Worm (Caenorhabditis elegans) whole organism, L1 larva: ENCODE data around the gene C48D5.3.

ENCODE experiments used
- Y116A8C.19 ChIP-seq: sonication (generic microtip); optimal IDR thresholded peaks from 2 replicates; lab custom pipeline; 2016; ENCODE audit warnings: missing compliant biosample characterization, missing genetic modification characterization, borderline replicate concordance
- aha-1 ChIP-seq: fragments of 150-350 bp; optimal IDR thresholded peaks from 2 replicates; lab custom pipeline; 2014; ENCODE audit warnings: missing biosample characterization, missing genetic modification characterization
- alr-1 ChIP-seq: fragments of 200-800 bp; sonication (Bioruptor generic); optimal IDR thresholded peaks from 2 replicates; lab custom pipeline; 2018; ENCODE audit warnings: borderline replicate concordance, mild to moderate bottlenecking, missing genetic modification characterization, missing compliant biosample characterization
- ceh-63 ChIP-seq: fragments of 200-800 bp; sonication (Bioruptor generic); optimal IDR thresholded peaks from 2 replicates; lab custom pipeline; 2018; ENCODE audit warnings: mild to moderate bottlenecking, missing genetic modification characterization, missing compliant biosample characterization
- ceh-8 ChIP-seq: fragments of 200-800 bp; sonication (Bioruptor generic); optimal IDR thresholded peaks from 2 replicates; lab custom pipeline; 2018; ENCODE audit warnings: mild to moderate bottlenecking, missing genetic modification characterization, moderate library complexity, missing compliant biosample characterization
- ceh-88 ChIP-seq: fragments of 200-800 bp; sonication (Bioruptor generic); IDR thresholded peaks from 2 replicates; pipeline ENCODE4 v1.3.6; 2022; ENCODE audit warnings: missing genetic modification characterization, missing compliant biosample characterization
- ceh-90 ChIP-seq: sonication (generic microtip); optimal IDR thresholded peaks from 2 replicates; lab custom pipeline; 2016; ENCODE audit warnings: missing genetic modification characterization, missing compliant biosample characterization
- ces-1 ChIP-seq: fragments of 150-350 bp; optimal IDR thresholded peaks from 2 replicates; lab custom pipeline; 2014; ENCODE audit warnings: missing biosample characterization, missing genetic modification reagents, missing genetic modification characterization
- dpl-1 ChIP-seq, 3 experiments: fragments of 150-350 bp in 2 of 3; sonication (generic microtip) in 1 of 3; optimal IDR thresholded peaks; 2 replicates each; lab custom pipeline; 2014 to 2017; ENCODE audit warnings: missing biosample characterization in 3 of 3, missing genetic modification characterization in 3 of 3, missing genetic modification reagents in 3 of 3
- dsc-1 ChIP-seq: sonication (generic microtip); optimal IDR thresholded peaks from 2 replicates; lab custom pipeline; 2016; ENCODE audit warnings: mild to moderate bottlenecking, missing genetic modification characterization, missing compliant biosample characterization
- efl-1 ChIP-seq, 4 experiments: fragments of 150-350 bp; optimal IDR thresholded peaks in 3 of 4; peaks in 1 of 4; 1 replicate in 1 of 4; 2 replicates in 3 of 4; lab custom pipeline; 2014; ENCODE audit warnings: missing biosample characterization in 2 of 4, missing genetic modification characterization in 2 of 4, missing genetic modification reagents in 2 of 4
- egl-13 ChIP-seq: sonication (generic microtip); optimal IDR thresholded peaks from 2 replicates; lab custom pipeline; 2016; ENCODE audit warnings: missing genotype, missing genetic modification reagents, missing genetic modification characterization, missing compliant biosample characterization
- elt-3 ChIP-seq, 6 experiments: fragments of 150-350 bp in 1 of 6; sonication (generic microtip); optimal IDR thresholded peaks; 2 replicates each; lab custom pipeline; 2017 to 2018; ENCODE audit warnings: missing biosample characterization in 6 of 6, missing genetic modification characterization in 6 of 6, inconsistent platforms in 1 of 6
- ets-5 ChIP-seq: fragments of 200-800 bp; sonication (Bioruptor generic); IDR thresholded peaks from 2 replicates; pipeline ENCODE4 v1.3.6; 2022; ENCODE audit warnings: missing genetic modification characterization, missing compliant biosample characterization
- fkh-10 ChIP-seq: sonication (generic microtip); optimal IDR thresholded peaks from 2 replicates; lab custom pipeline; 2017; ENCODE audit warnings: missing biosample characterization, missing genetic modification reagents, missing genetic modification characterization
- fkh-4 ChIP-seq: sonication (generic microtip); optimal IDR thresholded peaks from 2 replicates; lab custom pipeline; 2016; ENCODE audit warnings: missing compliant biosample characterization, missing genetic modification characterization, borderline replicate concordance
- fkh-8 ChIP-seq: sonication (generic microtip); optimal IDR thresholded peaks from 2 replicates; lab custom pipeline; 2016; ENCODE audit warnings: mild to moderate bottlenecking, missing genetic modification characterization, missing compliant biosample characterization
- grh-1 ChIP-seq: fragments of 200-800 bp; sonication (Bioruptor generic); IDR thresholded peaks from 2 replicates; pipeline ENCODE4 v1.3.6; 2022; ENCODE audit warnings: missing genetic modification reagents, missing genetic modification characterization, missing compliant biosample characterization
- hlh-17 ChIP-seq: fragments of 200-800 bp; sonication (Bioruptor generic); optimal IDR thresholded peaks from 2 replicates; lab custom pipeline; 2018; ENCODE audit warnings: missing genetic modification characterization, mild to moderate bottlenecking, missing compliant biosample characterization, moderate library complexity, borderline replicate concordance
- lin-14 ChIP-seq: fragments of 200-800 bp; sonication (Bioruptor generic); optimal IDR thresholded peaks from 2 replicates; lab custom pipeline; 2018; ENCODE audit warnings: mild to moderate bottlenecking, missing genetic modification characterization, moderate library complexity, missing compliant biosample characterization
- lir-3 ChIP-seq: sonication (generic microtip); optimal IDR thresholded peaks from 2 replicates; lab custom pipeline; 2016; ENCODE audit warnings: mild to moderate bottlenecking, missing genetic modification characterization, moderate library complexity, missing compliant biosample characterization; ENCODE audit not compliant: poor library complexity
- mab-9 ChIP-seq: fragments of 200-800 bp; sonication (Bioruptor generic); IDR thresholded peaks from 2 replicates; pipeline ENCODE4 v1.3.6; 2022; ENCODE audit warnings: missing genetic modification reagents, missing genetic modification characterization, missing compliant biosample characterization
- mdl-1 ChIP-seq, 2 experiments: fragments of 150-350 bp; optimal IDR thresholded peaks; 2 replicates each; lab custom pipeline; 2014 to 2017; ENCODE audit warnings: missing biosample characterization in 2 of 2, missing genetic modification characterization in 2 of 2, inconsistent platforms in 1 of 2
- mef-2 ChIP-seq: fragments of 150-350 bp; optimal IDR thresholded peaks from 2 replicates; lab custom pipeline; 2014; ENCODE audit warnings: missing biosample characterization, missing genetic modification characterization
- nhr-47 ChIP-seq: sonication (generic microtip); optimal IDR thresholded peaks from 2 replicates; lab custom pipeline; 2016; ENCODE audit warnings: mild to moderate bottlenecking, missing genetic modification characterization, moderate library complexity, missing compliant biosample characterization
- nhr-76 ChIP-seq: sonication (generic microtip); optimal IDR thresholded peaks from 2 replicates; lab custom pipeline; 2017; ENCODE audit warnings: missing biosample characterization, missing genetic modification characterization
- nhr-84 ChIP-seq: sonication (generic microtip); optimal IDR thresholded peaks from 2 replicates; lab custom pipeline; 2017; ENCODE audit warnings: missing biosample characterization, missing genetic modification characterization
- pag-3 ChIP-seq: sonication (generic microtip); optimal IDR thresholded peaks from 2 replicates; lab custom pipeline; 2017; ENCODE audit warnings: missing genetic modification characterization, mild to moderate bottlenecking, missing compliant biosample characterization, antibody characterized with exemption, borderline replicate concordance; ENCODE audit not compliant: insufficient read depth
- pax-3 ChIP-seq: fragments of 200-800 bp; sonication (Bioruptor generic); optimal IDR thresholded peaks from 2 replicates; lab custom pipeline; 2018; ENCODE audit warnings: mild to moderate bottlenecking, missing genetic modification characterization, moderate library complexity, missing compliant biosample characterization
- snpc-4 ChIP-seq: fragments of 150-350 bp; optimal IDR thresholded peaks from 2 replicates; lab custom pipeline; 2014; ENCODE audit warnings: missing biosample characterization, missing genetic modification characterization
- sptf-1 ChIP-seq: fragments of 150-350 bp; optimal IDR thresholded peaks from 2 replicates; lab custom pipeline; 2014; ENCODE audit warnings: missing biosample characterization, missing genetic modification characterization
- sup-37 ChIP-seq: fragments of 200-800 bp; sonication (Bioruptor generic); optimal IDR thresholded peaks from 2 replicates; lab custom pipeline; 2018; ENCODE audit warnings: mild to moderate bottlenecking, missing genetic modification characterization, missing compliant biosample characterization
- unc-86 ChIP-seq: sonication (generic microtip); optimal IDR thresholded peaks from 2 replicates; lab custom pipeline; 2016; ENCODE audit warnings: missing genetic modification characterization, missing compliant biosample characterization
- unc-98 ChIP-seq: fragments of 200-800 bp; sonication (Bioruptor generic); IDR thresholded peaks from 2 replicates; pipeline ENCODE4 v1.3.6; 2022; ENCODE audit warnings: missing genetic modification characterization, missing compliant biosample characterization
- vab-15 ChIP-seq: sonication (generic microtip); optimal IDR thresholded peaks from 2 replicates; lab custom pipeline; 2017; ENCODE audit warnings: missing genotype, mild to moderate bottlenecking, missing genetic modification characterization, missing compliant biosample characterization
- zip-4 ChIP-seq: fragments of 200-800 bp; sonication (Bioruptor generic); optimal IDR thresholded peaks from 2 replicates; lab custom pipeline; 2018; ENCODE audit warnings: mild to moderate bottlenecking, missing genetic modification characterization, moderate library complexity, missing compliant biosample characterization

C48D5.3 gene

ce11 chrIII:3569763-3570162, 11.8 kb downstream of the C48D5.3 start:
- peak; percentile 98 for TF ChIP-seq pax-3 (tag; lab: Kevin White, UChicago)
- no peak for TF ChIP-seq sptf-1 (tag; lab: Kevin White, UChicago)
- TF ChIP-seq aha-1 (tag; lab: Kevin White, UChicago): no peak
- TF ChIP-seq dsc-1 (tag; lab: Kevin White, UChicago): peak; percentile 92

ce11 chrIII:3566785-3567184, 14.8 kb downstream of the C48D5.3 start:
- no peak for TF ChIP-seq nhr-76 (tag; lab: Kevin White, UChicago)
- TF ChIP-seq fkh-8 (tag; lab: Kevin White, UChicago): no peak
- no peak for TF ChIP-seq sup-37 (GFP tag; lab: Kevin White, UChicago)
- TF ChIP-seq vab-15 (tag; lab: Kevin White, UChicago): no peak
- no peak for TF ChIP-seq pag-3 (tag; lab: Kevin White, UChicago)
- TF ChIP-seq unc-86 (tag; lab: Kevin White, UChicago): no peak
- TF ChIP-seq lin-14 (GFP tag; lab: Kevin White, UChicago): peak; percentile 52
- no peak for TF ChIP-seq ceh-63 (GFP tag; lab: Kevin White, UChicago)
- no peak for TF ChIP-seq alr-1 (tag; lab: Kevin White, UChicago)
- peak; percentile 1 to 7 for TF ChIP-seq efl-1 (optimal IDR thresholded peaks at IDR 0.05; lab: Kevin White, UChicago)
- no peak for TF ChIP-seq efl-1 (GFP tag; optimal IDR thresholded peaks at IDR 0.05 in 1 of 2; lab: Kevin White, UChicago)
- TF ChIP-seq mef-2 (tag; lab: Kevin White, UChicago): no peak
- no peak for TF ChIP-seq ets-5
- no peak for TF ChIP-seq ceh-90 (tag; lab: Kevin White, UChicago)
- no peak for TF ChIP-seq dpl-1 (GFP tag; optimal IDR thresholded peaks at IDR 0.05; lab: Kevin White, UChicago)
- TF ChIP-seq hlh-17: no peak
- TF ChIP-seq mab-9 (GFP tag; lab: Robert Waterston, UW): 0 out of 2 replicates have a peak, but pooled peaks have one; percentile 30
- no peak for TF ChIP-seq ceh-8 (GFP tag; lab: Kevin White, UChicago)
- no peak for TF ChIP-seq fkh-10 (GFP tag; lab: Kevin White, UChicago)
- TF ChIP-seq fkh-4 (tag; lab: Kevin White, UChicago): no peak

ce11 chrIII:3564762-3565359, 16.7 kb downstream of the C48D5.3 start:
- TF ChIP-seq zip-4 (GFP tag; lab: Kevin White, UChicago) (no peak), lin-14 (GFP tag; lab: Kevin White, UChicago) (peak; percentile 5), ceh-90 (tag; lab: Kevin White, UChicago) (no peak), dsc-1 (tag; lab: Kevin White, UChicago) (peak; percentile 42), egl-13 (tag; lab: Kevin White, UChicago) (peak; percentile 32), ceh-8 (GFP tag; lab: Kevin White, UChicago) (no peak), snpc-4 (no peak), efl-1 (optimal IDR thresholded peaks at IDR 0.05; lab: Kevin White, UChicago) (no peak), efl-1 (GFP tag; optimal IDR thresholded peaks at IDR 0.05 in 1 of 2; lab: Kevin White, UChicago) (no peak), mdl-1 (tag; optimal IDR thresholded peaks at IDR 0.05; lab: Kevin White, UChicago) (no peak), nhr-84 (tag; lab: Kevin White, UChicago) (no peak), nhr-47 (tag; lab: Kevin White, UChicago) (peak; percentile 12), unc-86 (tag; lab: Kevin White, UChicago) (no peak), dpl-1 (GFP tag; optimal IDR thresholded peaks at IDR 0.05; lab: Kevin White, UChicago) (no peak), ceh-88 (GFP tag; lab: Robert Waterston, UW) (no peak), unc-98 (no peak), pax-3 (tag; lab: Kevin White, UChicago) (peak; percentile 97), sptf-1 (tag; lab: Kevin White, UChicago) (no peak), elt-3 (tag; optimal IDR thresholded peaks at IDR 0.05; lab: Kevin White, UChicago) (no peak), ces-1 (no peak), Y116A8C.19 (tag; lab: Kevin White, UChicago) (no peak), grh-1 (no peak), lir-3 (tag; lab: Kevin White, UChicago) (no peak)
